Fruit fly (Drosophila melanogaster): ENCODE results near the gene Nmd3.

The Nmd3 gene

DNA sequence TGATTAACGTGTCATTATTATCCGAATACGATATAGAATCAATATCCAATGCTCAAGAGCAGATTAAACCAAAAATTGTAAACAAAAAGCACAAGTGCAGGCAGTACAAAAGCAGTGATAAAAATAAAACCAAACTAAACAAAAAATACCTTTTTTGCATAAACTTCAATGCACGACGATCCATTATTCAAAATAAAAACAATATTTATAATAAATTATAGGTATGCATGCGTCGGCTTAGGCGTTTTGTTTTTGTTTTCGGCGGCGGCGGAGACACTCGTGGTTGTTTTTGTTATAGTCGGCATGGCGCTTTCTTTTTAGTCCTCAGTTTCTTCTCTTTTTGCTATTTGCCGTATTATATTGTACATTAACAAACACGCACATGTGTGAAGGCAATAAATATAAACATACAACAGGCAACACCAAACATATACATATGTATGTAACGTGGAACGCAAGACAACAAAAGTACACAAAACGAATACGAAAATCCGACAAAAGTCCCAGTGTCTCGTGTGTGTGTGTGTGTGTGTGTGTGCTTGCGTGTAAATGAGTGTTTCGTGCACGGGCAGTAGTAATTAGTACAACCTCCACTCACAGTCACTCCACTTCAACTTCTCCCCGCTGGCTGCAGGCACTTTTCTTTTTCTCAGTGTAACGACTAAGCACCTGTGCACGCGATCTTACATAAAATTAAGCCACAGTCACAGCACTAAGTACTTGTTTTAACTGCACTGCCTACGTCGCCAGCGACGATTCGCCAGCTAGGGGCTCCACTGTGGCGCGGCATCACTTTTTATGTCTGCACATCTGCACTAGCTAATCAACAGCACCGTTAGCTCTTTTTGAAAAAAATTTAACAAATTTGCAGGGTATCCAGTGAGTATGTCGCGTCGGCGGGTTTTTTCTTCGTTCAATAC is 48.3 kb downstream of the Nmd3 start (continued):
- TF ChIP-seq prd (optimal IDR thresholded peaks at IDR 0.05) (no peak), prd (GFP tag; IDR thresholded peaks at IDR 0.05) (peak; percentile 65; the same call in 2 of the 3 replicates), tll (GFP tag; optimal IDR thresholded peaks at IDR 0.05) (no peak), CG7271 (tag; optimal IDR thresholded peaks at IDR 0.05) (peak; percentile 46), kah (GFP tag; optimal IDR thresholded peaks at IDR 0.05) (no peak), sqz (GFP tag; optimal IDR thresholded peaks at IDR 0.05) (no peak), ara (GFP tag; IDR thresholded peaks at IDR 0.05) (no peak; the same call in 1 of the 2 replicates), CG33557 (GFP tag; optimal IDR thresholded peaks at IDR 0.05) (no peak), CG6254 (GFP tag; optimal IDR thresholded peaks at IDR 0.05) (no peak), sens-2 (GFP tag; IDR thresholded peaks at IDR 0.05) (no peak), CG11560 (tag; IDR thresholded peaks at IDR 0.05) (0 out of 3 replicates have a peak, but pooled peaks have one; percentile 41), pfk (GFP tag; optimal IDR thresholded peaks at IDR 0.05) (no peak), Dip3 (GFP tag; optimal IDR thresholded peaks at IDR 0.05) (peak; percentile 41), CG6813 (GFP tag; optimal IDR thresholded peaks at IDR 0.05) (no peak), CG6654 (GFP tag; optimal IDR thresholded peaks at IDR 0.05) (no peak), gcm (GFP tag; optimal IDR thresholded peaks at IDR 0.05) (no peak), ERR (GFP tag; optimal IDR thresholded peaks at IDR 0.05) (peak; percentile 22), CG15011 (GFP tag; optimal IDR thresholded peaks at IDR 0.05) (no peak), en (GFP tag; optimal IDR thresholded peaks at IDR 0.05) (no peak), br (optimal IDR thresholded peaks at IDR 0.05) (no peak), CG12155 (GFP tag; optimal IDR thresholded peaks at IDR 0.05) (no peak), tup (GFP tag; optimal IDR thresholded peaks at IDR 0.05) (no peak), Lim3 (GFP tag; IDR thresholded peaks at IDR 0.05) (no peak), CG8281 (tag; optimal IDR thresholded peaks at IDR 0.05) (no peak), z (GFP tag; IDR thresholded peaks at IDR 0.05) (peak; percentile 20; the same call in 1 of the 3 replicates), pzg (GFP tag; optimal IDR thresholded peaks at IDR 0.05) (no peak), insv (GFP tag; optimal IDR thresholded peaks at IDR 0.05) (no peak), CG3726 (GFP tag; IDR thresholded peaks at IDR 0.05) (no peak), Rfx (GFP tag; IDR thresholded peaks at IDR 0.05) (peak; percentile 54), Xbp1 (GFP tag; optimal IDR thresholded peaks at IDR 0.05) (peak; percentile 47), CkIIα-i1 (GFP tag; IDR thresholded peaks at IDR 0.05) (no peak), CG6175 (GFP tag; IDR thresholded peaks at IDR 0.05) (no peak), Mrtf (GFP tag; IDR thresholded peaks at IDR 0.05) (peak; percentile 61; the same call in 1 of the 3 replicates), CG12219 (GFP tag; optimal IDR thresholded peaks at IDR 0.05) (no peak), CG17912 (GFP tag; optimal IDR thresholded peaks at IDR 0.05) (no peak), sim (GFP tag; IDR thresholded peaks at IDR 0.05) (no peak), sug (tag; optimal IDR thresholded peaks at IDR 0.05) (no peak), CG9437 (GFP tag; optimal IDR thresholded peaks at IDR 0.05) (peak; percentile 3), cwo (GFP tag; optimal IDR thresholded peaks at IDR 0.05) (peak; percentile 66), CG18476 (GFP tag; optimal IDR thresholded peaks at IDR 0.05) (no peak), wdn (GFP tag; IDR thresholded peaks at IDR 0.05) (no peak), MBD-R2 (GFP tag; IDR thresholded peaks at IDR 0.05) (no peak), CG34376 (GFP tag; optimal IDR thresholded peaks at IDR 0.05) (no peak), Hey (tag; optimal IDR thresholded peaks at IDR 0.05) (no peak), CG4707 (GFP tag; optimal IDR thresholded peaks at IDR 0.05) (no peak), lola (GFP tag; optimal IDR thresholded peaks at IDR 0.05) (peak in 1 of 3 experiments; percentile 21), emc (GFP tag; optimal IDR thresholded peaks at IDR 0.05) (no peak), run (tag; optimal IDR thresholded peaks at IDR 0.05) (no peak), CG3847 (GFP tag; IDR thresholded peaks at IDR 0.05) (0 out of 2 replicates have a peak, but pooled peaks have one; percentile 21)

All from whole organism, embryonic.